Fruit fly (Drosophila melanogaster) whole organism, adult: ENCODE measurements around the gene CG12974.

ENCODE experiments used
- CG14711 ChIP-seq: fragments of 200-800 bp; sonication (Bioruptor generic); optimal IDR thresholded peaks from 2 replicates; lab custom pipeline; 2018; ENCODE audit warnings: missing biosample characterization, mild to moderate bottlenecking, missing genetic modification characterization, moderate library complexity
- Crg-1 ChIP-seq: fragments of 200-800 bp; sonication (Bioruptor generic); optimal IDR thresholded peaks from 2 replicates; lab custom pipeline; 2016; ENCODE audit warnings: missing biosample characterization, missing genetic modification characterization
- Hr96 ChIP-seq: fragments of 200-800 bp; sonication (Bioruptor generic); optimal IDR thresholded peaks from 2 replicates; lab custom pipeline; 2016; ENCODE audit warnings: missing biosample characterization, missing genetic modification characterization
- bab1 ChIP-seq: fragments of 200-800 bp; sonication (Bioruptor generic); optimal IDR thresholded peaks from 3 replicates; lab custom pipeline; 2019; ENCODE audit warnings: missing biosample characterization, mild to moderate bottlenecking, missing genetic modification characterization, moderate library complexity
- cic ChIP-seq: fragments of 200-800 bp; sonication (Bioruptor generic); optimal IDR thresholded peaks from 2 replicates; lab custom pipeline; 2017; ENCODE audit warnings: missing biosample characterization, mild to moderate bottlenecking, missing genetic modification characterization, moderate library complexity
- cnc ChIP-seq, 2 experiments: fragments of >200 bp; optimal IDR thresholded peaks; 2 replicates each; lab custom pipeline; 2017
- kay ChIP-seq: fragments of 200-800 bp; sonication (Bioruptor generic); peaks from one replicate; lab custom pipeline; 2016; ENCODE audit warnings: missing biosample characterization, missing genetic modification characterization, borderline replicate concordance
- ovo ChIP-seq: fragments of 200-800 bp; sonication (Bioruptor generic); optimal IDR thresholded peaks from 2 replicates; lab custom pipeline; 2016; ENCODE audit warnings: missing biosample characterization, missing genetic modification characterization
- tj ChIP-seq: fragments of 200-800 bp; sonication (Bioruptor generic); optimal IDR thresholded peaks from 3 replicates; lab custom pipeline; 2017; ENCODE audit warnings: missing biosample characterization, mild to moderate bottlenecking, missing genetic modification characterization, moderate library complexity

dm6 chr3L:21301737-21302487 lies 16.1 kb upstream of the CG12974 start:
- TF ChIP-seq kay (GFP tag; lab: Kevin White, UChicago) (no peak), CG14711 (tag; lab: Kevin White, UChicago) (no peak), Hr96 (no peak), bab1 (GFP tag; lab: Kevin White, UChicago) (no peak), cic (GFP tag; lab: Kevin White, UChicago) (no peak), tj (GFP tag; lab: Kevin White, UChicago) (no peak), cnc (optimal IDR thresholded peaks at IDR 0.05; lab: Kevin White, UChicago) (no peak), Crg-1 (GFP tag; lab: Kevin White, UChicago) (no peak), ovo (GFP tag; lab: Kevin White, UChicago) (no peak)
